Fruit fly (Drosophila melanogaster): ENCODE data around the gene Cyp12e1.
A peak's percentile ranks its signal among the peaks of the same experiment; 100 is the strongest.

Gene Cyp12e1

dm6 chr3R:10391863-10392538, 42.6 kb upstream of the Cyp12e1 start:
- TF ChIP-seq Ets96B (tag; optimal IDR thresholded peaks at IDR 0.05), result no peak
- no peak for TF ChIP-seq fd85E (GFP tag; optimal IDR thresholded peaks at IDR 0.05)
- no peak for TF ChIP-seq CG34406 (GFP tag; optimal IDR thresholded peaks at IDR 0.05)
- TF ChIP-seq CG6276 (GFP tag; optimal IDR thresholded peaks at IDR 0.05), result no peak
- TF ChIP-seq achi (GFP tag; optimal IDR thresholded peaks at IDR 0.05), result no peak
- TF ChIP-seq spab (GFP tag; optimal IDR thresholded peaks at IDR 0.05), result no peak
- TF ChIP-seq eg (GFP tag; IDR thresholded peaks at IDR 0.05), result 0 out of 3 replicates have a peak, but pooled peaks have one; percentile 20
- TF ChIP-seq CG1621 (tag; optimal IDR thresholded peaks at IDR 0.05), result peak; percentile 45
- TF ChIP-seq Sox15 (GFP tag; optimal IDR thresholded peaks at IDR 0.05), result no peak
- no peak for TF ChIP-seq cyc (GFP tag; optimal IDR thresholded peaks at IDR 0.05)
- TF ChIP-seq svp (GFP tag), result peak; percentile 99
- no peak for TF ChIP-seq CG4318 (GFP tag; optimal IDR thresholded peaks at IDR 0.05)
- TF ChIP-seq CG6854 (GFP tag; optimal IDR thresholded peaks at IDR 0.05), result no peak
- no peak for TF ChIP-seq fkh (GFP tag; optimal IDR thresholded peaks at IDR 0.05)
- TF ChIP-seq CG32006 (GFP tag; optimal IDR thresholded peaks at IDR 0.05), result no peak
- no peak for TF ChIP-seq CG7368 (GFP tag; optimal IDR thresholded peaks at IDR 0.05)
- TF ChIP-seq vri (GFP tag; optimal IDR thresholded peaks at IDR 0.05), result peak; percentile 56
- TF ChIP-seq Blimp-1 (GFP tag; optimal IDR thresholded peaks at IDR 0.05), result no peak
- no peak for TF ChIP-seq CG6808 (GFP tag; optimal IDR thresholded peaks at IDR 0.05)
- TF ChIP-seq Hr39 (GFP tag; optimal IDR thresholded peaks at IDR 0.05), result no peak

- peak; percentile 2 for TF ChIP-seq vri (GFP tag; optimal IDR thresholded peaks at IDR 0.05)
- TF ChIP-seq Eip75B (GFP tag; optimal IDR thresholded peaks at IDR 0.05), result no peak
- TF ChIP-seq salr (GFP tag; optimal IDR thresholded peaks at IDR 0.05), result no peak
- no peak for TF ChIP-seq Lpt (GFP tag; optimal IDR thresholded peaks at IDR 0.05)
- peak; percentile 10 for TF ChIP-seq dsx (GFP tag; optimal IDR thresholded peaks at IDR 0.05; ENCODE audit: poor library complexity, severe bottlenecking)
- no peak for TF ChIP-seq Hr39 (GFP tag; optimal IDR thresholded peaks at IDR 0.05)
- peak; percentile 61 for TF ChIP-seq Sox14 (GFP tag; optimal IDR thresholded peaks at IDR 0.05)
- TF ChIP-seq Eip78C (GFP tag), result peak; percentile 65
Measured at dm6 chr3R:10392539-10392919, 42.1 kb upstream of the Cyp12e1 start.

dm6 chr3R:10393020-10393653, 41.5 kb upstream of the Cyp12e1 start:
- no peak for TF ChIP-seq CG8319 (GFP tag; optimal IDR thresholded peaks at IDR 0.05)
- TF ChIP-seq svp (GFP tag), result peak; percentile 55

- TF ChIP-seq dsx (GFP tag; optimal IDR thresholded peaks at IDR 0.05; ENCODE audit: poor library complexity, severe bottlenecking) (no peak), CG8119 (GFP tag; IDR thresholded peaks at IDR 0.05) (no peak), Hr4 (GFP tag; optimal IDR thresholded peaks at IDR 0.05) (peak; percentile 44), fkh (GFP tag; optimal IDR thresholded peaks at IDR 0.05) (peak; percentile 78), spab (GFP tag; optimal IDR thresholded peaks at IDR 0.05) (no peak), Met (GFP tag; optimal IDR thresholded peaks at IDR 0.05) (peak; percentile 11), cyc (GFP tag; optimal IDR thresholded peaks at IDR 0.05) (no peak), Sox15 (GFP tag; optimal IDR thresholded peaks at IDR 0.05) (no peak), CG8632 (GFP tag; optimal IDR thresholded peaks at IDR 0.05) (peak; percentile 33), CG31627 (GFP tag; optimal IDR thresholded peaks at IDR 0.05) (peak; percentile 14), Gug (GFP tag; IDR thresholded peaks at IDR 0.05) (0 out of 2 replicates have a peak, but pooled peaks have one; percentile 30), CG15336 (GFP tag; IDR thresholded peaks at IDR 0.05) (peak; percentile 47), fd85E (GFP tag; optimal IDR thresholded peaks at IDR 0.05) (no peak), CG3032 (tag; optimal IDR thresholded peaks at IDR 0.05) (peak; percentile 24), CG10669 (GFP tag; optimal IDR thresholded peaks at IDR 0.05) (no peak), Eip78C (GFP tag) (peak; percentile 40), eg (GFP tag; IDR thresholded peaks at IDR 0.05) (peak; percentile 63; the same call in 2 of the 3 replicates), acj6 (GFP tag; optimal IDR thresholded peaks at IDR 0.05) (peak; percentile 10), Ets96B (tag; optimal IDR thresholded peaks at IDR 0.05) (peak; percentile 20), CG11294 (GFP tag; IDR thresholded peaks at IDR 0.05) (0 out of 2 replicates have a peak, but pooled peaks have one; percentile 16), vri (GFP tag; optimal IDR thresholded peaks at IDR 0.05) (peak; percentile 84), esn (GFP tag; optimal IDR thresholded peaks at IDR 0.05) (peak; percentile 45), Ets21C (GFP tag; optimal IDR thresholded peaks at IDR 0.05) (no peak)
Measured at dm6 chr3R:10393654-10394367, 40.8 kb upstream of the Cyp12e1 start.
